Worm (Caenorhabditis elegans) whole organism, L3 larva: ENCODE measurements around the gene C54E10.11.

Experiments
- aly-2 ChIP-seq: fragments of 150-350 bp; optimal IDR thresholded peaks from 2 replicates; lab custom pipeline; 2014; ENCODE audit warnings: missing biosample characterization, missing genetic modification characterization
- ceh-82 ChIP-seq: fragments of 150-350 bp; optimal IDR thresholded peaks from 2 replicates; lab custom pipeline; 2014; ENCODE audit warnings: missing biosample characterization, missing genetic modification characterization
- egl-27 ChIP-seq: sonication (generic microtip); optimal IDR thresholded peaks from 4 replicates; lab custom pipeline; 2017; ENCODE audit warnings: missing biosample characterization, missing genetic modification reagents, missing genetic modification characterization
- elt-3 ChIP-seq, 3 experiments: fragments of 150-350 bp in 1 of 3; sonication (generic microtip) in 2 of 3; optimal IDR thresholded peaks; 2 replicates in 2 of 3; 4 replicates in 1 of 3; lab custom pipeline; 2014 to 2017; ENCODE audit warnings: missing biosample characterization in 3 of 3, missing genetic modification characterization in 3 of 3
- nhr-11 ChIP-seq: fragments of 150-350 bp; optimal IDR thresholded peaks from 2 replicates; lab custom pipeline; 2014; ENCODE audit warnings: missing biosample characterization, missing genetic modification characterization
- nhr-28 ChIP-seq: fragments of 150-350 bp; optimal IDR thresholded peaks from 2 replicates; lab custom pipeline; 2014; ENCODE audit warnings: missing biosample characterization, missing genetic modification characterization
- nhr-76 ChIP-seq: fragments of 150-350 bp; sonication (generic microtip); optimal IDR thresholded peaks from 5 replicates; lab custom pipeline; 2014; ENCODE audit warnings: missing biosample characterization, missing genetic modification characterization
- nhr-77 ChIP-seq: fragments of 150-350 bp; optimal IDR thresholded peaks from 2 replicates; lab custom pipeline; 2014; ENCODE audit warnings: missing biosample characterization, missing genetic modification characterization
- pha-4 ChIP-seq: fragments of 150-350 bp; optimal IDR thresholded peaks from 2 replicates; lab custom pipeline; 2014; ENCODE audit warnings: missing biosample characterization, missing genetic modification reagents, missing genetic modification characterization
- tbx-2 ChIP-seq: sonication (generic microtip); optimal IDR thresholded peaks from 2 replicates; lab custom pipeline; 2016; ENCODE audit warnings: mild to moderate bottlenecking, missing genetic modification characterization, missing compliant biosample characterization
- unc-39 ChIP-seq: sonication (generic microtip); optimal IDR thresholded peaks from 4 replicates; lab custom pipeline; 2017; ENCODE audit warnings: missing biosample characterization, missing genetic modification characterization
- ztf-11 ChIP-seq: fragments of 150-350 bp; optimal IDR thresholded peaks from 2 replicates; lab custom pipeline; 2014; ENCODE audit warnings: missing biosample characterization, missing genetic modification characterization

DNA sequence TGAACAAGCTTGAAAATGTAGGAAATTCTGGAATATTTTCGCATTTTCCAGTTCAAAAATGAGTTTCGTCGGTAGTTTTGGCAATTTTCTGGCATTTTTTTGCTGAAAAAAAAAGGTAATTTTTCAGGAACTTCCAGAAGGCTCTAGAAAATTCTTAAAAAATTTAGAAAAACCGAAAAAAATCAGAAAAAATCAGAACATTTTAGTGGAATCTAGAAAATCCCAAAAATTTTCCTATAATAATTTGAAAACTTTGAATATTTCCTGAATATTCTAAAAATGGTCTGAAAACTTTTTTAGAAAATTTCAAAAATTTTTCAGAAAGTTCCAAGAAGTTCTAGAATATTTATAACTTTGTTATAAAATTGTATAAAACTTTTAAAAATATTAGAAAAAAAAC, 15.3 kb downstream of the C54E10.11 start, which contains the start of gene Y17D7B.3:
- TF ChIP-seq nhr-76 (tag; lab: Kevin White, UChicago) (no peak), aly-2 (tag; lab: Kevin White, UChicago) (no peak), nhr-77 (tag; lab: Kevin White, UChicago) (no peak), ztf-11 (tag; lab: Kevin White, UChicago) (no peak), nhr-28 (tag; lab: Kevin White, UChicago) (no peak), nhr-11 (tag; lab: Kevin White, UChicago) (no peak), pha-4 (tag; lab: Kevin White, UChicago) (no peak), egl-27 (tag; lab: Kevin White, UChicago) (no peak), elt-3 (tag; optimal IDR thresholded peaks at IDR 0.05; lab: Kevin White, UChicago) (no peak), ceh-82 (tag; lab: Kevin White, UChicago) (no peak), unc-39 (no peak), tbx-2 (no peak)
